Worm (Caenorhabditis elegans): ENCODE results near the gene C01G10.15.

DNA sequence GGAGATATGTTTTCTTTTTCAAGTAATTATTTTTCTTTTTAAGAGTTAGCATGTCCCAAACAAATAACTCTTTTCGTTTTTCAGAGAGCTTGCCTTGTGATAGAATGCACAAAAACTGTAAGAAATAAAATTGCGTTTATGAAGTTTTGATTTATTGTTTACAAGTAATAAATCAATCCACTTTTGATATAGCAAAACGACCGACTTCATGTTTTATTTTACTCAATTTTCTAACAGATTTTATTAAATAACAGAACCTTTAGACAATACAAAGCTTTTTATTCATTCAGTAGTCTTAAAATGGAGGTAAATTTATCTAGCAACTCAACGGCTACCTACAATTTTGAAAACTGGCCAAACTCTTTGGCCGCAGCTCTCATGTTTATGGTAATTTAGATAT is 7.6 kb upstream of the C01G10.15 start, which contains the start of gene srx-78:
- TF ChIP-seq tbx-2 (tag; optimal IDR thresholded peaks at IDR 0.05) (no peak), elt-2 (tag; optimal IDR thresholded peaks at IDR 0.05) (no peak), nhr-47 (tag; optimal IDR thresholded peaks at IDR 0.05) (no peak), sox-4 (tag; optimal IDR thresholded peaks at IDR 0.05) (no peak), ceh-8 (GFP tag; optimal IDR thresholded peaks at IDR 0.05) (no peak), sptf-1 (tag; optimal IDR thresholded peaks at IDR 0.05) (no peak), unc-30 (tag; optimal IDR thresholded peaks at IDR 0.05) (no peak), nhr-77 (tag; optimal IDR thresholded peaks at IDR 0.05) (no peak), hlh-17 (GFP tag; optimal IDR thresholded peaks at IDR 0.05; ENCODE audit: borderline replicate concordance) (no peak)
